Fruit fly (Drosophila melanogaster) whole organism: Measurements from ENCODE around the gene CG9727.

Source experiments
- CG8478 ChIP-seq: fragments of >200 bp; optimal IDR thresholded peaks from 2 replicates; lab custom pipeline; 2018; ENCODE audit warnings: inconsistent platforms
- EcR ChIP-seq, 2 experiments: fragments of >200 bp; optimal IDR thresholded peaks; 2 replicates each; lab custom pipeline; 2017; ENCODE audit warnings: missing biosample characterization in 2 of 2, missing genetic modification characterization in 2 of 2, missing genetic modification reagents in 2 of 2
- psq ChIP-seq: fragments of >200 bp; optimal IDR thresholded peaks from 2 replicates; lab custom pipeline; 2017
- usp ChIP-seq: fragments of >200 bp; optimal IDR thresholded peaks from 2 replicates; lab custom pipeline; 2017; ENCODE audit warnings: missing biosample characterization, missing genetic modification characterization, mixed read lengths

DNA sequence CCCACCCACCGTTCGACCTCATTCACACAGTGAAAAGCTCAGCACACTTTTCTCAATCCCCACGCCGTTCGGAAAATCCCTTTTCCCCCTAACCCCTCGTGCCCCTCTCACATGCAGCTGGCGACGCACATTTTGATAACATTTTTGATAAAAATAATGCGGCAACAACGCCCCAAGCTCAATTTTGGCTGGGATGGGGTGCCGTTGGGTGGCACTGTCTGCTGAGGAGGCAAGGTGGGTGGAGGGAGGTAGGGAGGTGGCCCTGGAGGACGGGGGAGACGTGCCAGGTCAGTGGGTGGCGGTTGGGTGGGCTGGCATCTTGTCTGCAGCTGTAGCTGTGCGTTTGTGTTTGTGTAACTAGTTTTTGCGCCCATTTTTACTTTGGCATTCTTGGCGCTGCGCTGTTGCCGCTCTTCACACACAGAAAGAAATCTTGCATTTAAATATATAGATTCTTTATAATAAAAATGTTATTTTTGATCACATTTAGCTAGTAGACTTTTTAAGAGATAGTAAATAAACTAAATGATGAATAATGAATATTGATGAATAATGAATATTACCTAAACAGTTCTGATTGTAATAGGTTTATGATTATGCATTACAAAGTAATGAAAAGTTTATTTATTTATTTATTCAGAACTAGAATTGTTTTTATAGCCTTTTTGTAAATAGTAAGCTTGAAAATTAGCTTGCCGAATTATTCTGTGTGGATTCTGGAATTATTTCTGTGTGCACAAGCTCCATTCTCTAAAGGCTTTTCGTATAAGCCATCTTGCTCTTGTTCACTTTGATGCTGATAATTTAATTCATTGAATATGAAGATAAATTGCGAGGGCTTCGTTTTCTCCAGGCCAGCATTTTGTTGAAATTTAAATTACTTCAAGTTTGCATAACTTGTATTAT lies 41.8 kb downstream of the CG9727 start:
- TF ChIP-seq usp (GFP tag; lab: Kevin White, UChicago) (no peak), CG8478 (no peak), EcR (GFP tag; optimal IDR thresholded peaks at IDR 0.05; lab: Kevin White, UChicago) (no peak), psq (no peak)
